Worm (Caenorhabditis elegans) whole organism, late embryonic: ENCODE data around the gene srxa-7.

Experiments
- C08G9.2 ChIP-seq: sonication (generic microtip); optimal IDR thresholded peaks from 2 replicates; lab custom pipeline; 2016; ENCODE audit warnings: mild to moderate bottlenecking, missing genetic modification characterization, moderate library complexity, missing compliant biosample characterization
- ceh-34 ChIP-seq: sonication (generic microtip); optimal IDR thresholded peaks from 2 replicates; lab custom pipeline; 2016; ENCODE audit warnings: mild to moderate bottlenecking, missing genetic modification characterization, missing compliant biosample characterization
- ceh-45 ChIP-seq: fragments of 200-800 bp; sonication (Bioruptor generic); IDR thresholded peaks from 2 replicates; pipeline ENCODE4 v1.3.6; 2022; ENCODE audit warnings: missing genetic modification reagents, missing genetic modification characterization, missing compliant biosample characterization
- ceh-48 ChIP-seq: sonication (generic microtip); optimal IDR thresholded peaks from 2 replicates; lab custom pipeline; 2016; ENCODE audit warnings: missing genetic modification characterization, inconsistent platforms, missing compliant biosample characterization
- ceh-9 ChIP-seq: sonication (generic microtip); optimal IDR thresholded peaks from 2 replicates; lab custom pipeline; 2016; ENCODE audit warnings: mild to moderate bottlenecking, missing genetic modification characterization, inconsistent platforms, missing compliant biosample characterization
- elt-2 ChIP-seq: sonication (generic microtip); optimal IDR thresholded peaks from 2 replicates; lab custom pipeline; 2016; ENCODE audit warnings: missing genetic modification reagents, missing genetic modification characterization, missing compliant biosample characterization
- fkh-6 ChIP-seq: sonication (generic microtip); optimal IDR thresholded peaks from 2 replicates; lab custom pipeline; 2016; ENCODE audit warnings: missing genetic modification characterization, missing compliant biosample characterization
- lim-6 ChIP-seq: sonication (generic microtip); optimal IDR thresholded peaks from 2 replicates; lab custom pipeline; 2016; ENCODE audit warnings: missing genetic modification characterization, missing compliant biosample characterization
- nhr-232 ChIP-seq: sonication (generic microtip); optimal IDR thresholded peaks from 2 replicates; lab custom pipeline; 2016; ENCODE audit warnings: missing genetic modification characterization, missing compliant biosample characterization
- sox-2 ChIP-seq: fragments of 200-800 bp; sonication (Bioruptor generic); IDR thresholded peaks from 2 replicates; pipeline ENCODE4 v1.3.6; 2022; ENCODE audit warnings: missing genetic modification reagents, missing genetic modification characterization, missing compliant biosample characterization
- unc-86 ChIP-seq: sonication (generic microtip); optimal IDR thresholded peaks from 2 replicates; lab custom pipeline; 2016; ENCODE audit warnings: missing genetic modification characterization, missing compliant biosample characterization

srxa-7 gene

ce11 chrV:16357253-16357652 lies 49.9 kb downstream of the srxa-7 start, which contains the start of gene pptr-1:
Gene pptr-1, plus strand, starts transcription at chrV:16357521.
- TF ChIP-seq elt-2 (tag; lab: Kevin White, UChicago) (peak; percentile 65), ceh-48 (tag; lab: Kevin White, UChicago) (peak; percentile 1), ceh-34 (tag; lab: Kevin White, UChicago) (no peak), ceh-9 (tag; lab: Kevin White, UChicago) (no peak), ceh-45 (GFP tag; lab: Robert Waterston, UW) (no peak), fkh-6 (tag; lab: Kevin White, UChicago) (no peak), C08G9.2 (tag; lab: Kevin White, UChicago) (no peak), sox-2 (GFP tag; lab: Robert Waterston, UW) (no peak), unc-86 (no peak), lim-6 (tag; lab: Kevin White, UChicago) (no peak), nhr-232 (tag; lab: Kevin White, UChicago) (no peak)
